Worm (Caenorhabditis elegans) whole organism, late embryonic: ENCODE results near the gene nspa-8.

Source experiments
- ama-1 ChIP-seq: fragments of 150-350 bp; optimal IDR thresholded peaks from 2 replicates; lab custom pipeline; 2014
- ceh-9 ChIP-seq: sonication (generic microtip); optimal IDR thresholded peaks from 2 replicates; lab custom pipeline; 2016; ENCODE audit warnings: mild to moderate bottlenecking, missing genetic modification characterization, inconsistent platforms, missing compliant biosample characterization
- elt-2 ChIP-seq: sonication (generic microtip); optimal IDR thresholded peaks from 2 replicates; lab custom pipeline; 2016; ENCODE audit warnings: missing genetic modification reagents, missing genetic modification characterization, missing compliant biosample characterization
- ets-4 ChIP-seq: sonication (generic microtip); optimal IDR thresholded peaks from 2 replicates; lab custom pipeline; 2016; ENCODE audit warnings: missing genetic modification characterization, missing compliant biosample characterization
- eyg-1 ChIP-seq: sonication (generic microtip); optimal IDR thresholded peaks from 2 replicates; lab custom pipeline; 2016; ENCODE audit warnings: missing genotype, missing genetic modification characterization, missing compliant biosample characterization
- fkh-6 ChIP-seq: sonication (generic microtip); optimal IDR thresholded peaks from 2 replicates; lab custom pipeline; 2016; ENCODE audit warnings: missing genetic modification characterization, missing compliant biosample characterization
- hlh-8 ChIP-seq: sonication (generic microtip); optimal IDR thresholded peaks from 2 replicates; lab custom pipeline; 2016; ENCODE audit warnings: missing genotype, missing genetic modification characterization, missing compliant biosample characterization
- nhr-11 ChIP-seq: fragments of 150-350 bp; optimal IDR thresholded peaks from 2 replicates; lab custom pipeline; 2014; ENCODE audit warnings: missing biosample characterization, missing genetic modification characterization
- pha-4 ChIP-seq: fragments of 150-350 bp; optimal IDR thresholded peaks from 2 replicates; lab custom pipeline; 2018; ENCODE audit warnings: missing biosample characterization, missing genetic modification reagents, missing genetic modification characterization
- pqm-1 ChIP-seq: sonication (generic microtip); optimal IDR thresholded peaks from 2 replicates; lab custom pipeline; 2016; ENCODE audit warnings: missing genetic modification characterization, missing compliant biosample characterization
- ref-2 ChIP-seq: sonication (generic microtip); optimal IDR thresholded peaks from 2 replicates; lab custom pipeline; 2016; ENCODE audit warnings: missing genetic modification characterization, missing compliant biosample characterization
- unc-86 ChIP-seq: sonication (generic microtip); optimal IDR thresholded peaks from 2 replicates; lab custom pipeline; 2016; ENCODE audit warnings: missing genetic modification characterization, missing compliant biosample characterization

DNA sequence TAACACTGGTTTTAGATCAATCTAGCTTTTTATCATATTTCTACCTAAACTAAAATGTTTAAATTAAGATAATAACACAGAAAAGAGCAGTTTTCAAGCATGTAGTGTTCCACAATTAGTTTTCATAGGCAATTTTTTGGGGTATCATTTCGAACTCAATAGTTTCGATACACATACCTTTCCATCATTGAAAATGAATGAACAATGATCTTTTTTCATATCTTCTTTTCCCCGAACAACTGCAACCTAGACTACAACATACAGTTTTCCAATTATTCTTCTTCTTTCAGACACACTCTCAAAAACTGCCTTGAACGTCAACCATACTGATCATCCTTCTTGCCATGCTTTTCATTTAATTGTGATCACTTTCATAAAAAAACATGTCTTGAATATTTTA is 2.7 kb downstream of the nspa-8 start, which contains the start of gene W06A7.4:
- TF ChIP-seq ets-4 (tag; lab: Kevin White, UChicago): no peak
- no peak for TF ChIP-seq ref-2
- no peak for TF ChIP-seq nhr-11 (tag; lab: Kevin White, UChicago)
- no peak for TF ChIP-seq eyg-1
- TF ChIP-seq hlh-8: no peak
- no peak for TF ChIP-seq ama-1 (lab: Kevin White, UChicago)
- no peak for TF ChIP-seq pqm-1
- TF ChIP-seq unc-86 (tag; lab: Kevin White, UChicago): no peak
- TF ChIP-seq pha-4 (tag; lab: Kevin White, UChicago): no peak
- TF ChIP-seq fkh-6 (tag; lab: Kevin White, UChicago): no peak
- no peak for TF ChIP-seq elt-2 (tag; lab: Kevin White, UChicago)
- TF ChIP-seq ceh-9 (tag; lab: Kevin White, UChicago): no peak
